Worm (Caenorhabditis elegans): Measurements from ENCODE around the gene clec-223.
A peak's percentile ranks its signal among the peaks of the same experiment; 100 is the strongest.
"Not testable (repeated sequence)": the region's sequence is repeated elsewhere in the genome, so short reads cannot be mapped to it uniquely, and the experiment has no call there.

The clec-223 gene

ce11 chrV:11281414-11282209 is 8.7 kb downstream of the clec-223 start:
- TF ChIP-seq unc-55 (GFP tag; optimal IDR thresholded peaks at IDR 0.05), result peak; percentile 11
- TF ChIP-seq sma-9 (GFP tag; optimal IDR thresholded peaks at IDR 0.05), result peak; percentile 30
- no peak for TF ChIP-seq sma-9 (tag; optimal IDR thresholded peaks at IDR 0.05)
- peak in 1 of 2 experiments; percentile 25 for TF ChIP-seq lsy-2 (tag; optimal IDR thresholded peaks at IDR 0.05)
- no peak for TF ChIP-seq crh-2 (tag; optimal IDR thresholded peaks at IDR 0.05)
- peak; percentile 26 for TF ChIP-seq C34F6.9 (tag; optimal IDR thresholded peaks at IDR 0.05)
- peak; percentile 5 for TF ChIP-seq nhr-21 (tag; optimal IDR thresholded peaks at IDR 0.05)
- TF ChIP-seq nhr-11 (tag; optimal IDR thresholded peaks at IDR 0.05), result no peak
- no peak for TF ChIP-seq nhr-77 (tag; optimal IDR thresholded peaks at IDR 0.05)

ce11 chrV:11282272-11282671 is 9.3 kb downstream of the clec-223 start, which contains the start of gene gly-20:
gly-20 (plus strand) TSS chrV:11282572.
- no peak for TF ChIP-seq unc-39 (tag; optimal IDR thresholded peaks at IDR 0.05)
- TF ChIP-seq ceh-16 (tag; optimal IDR thresholded peaks at IDR 0.05), result no peak
- no peak for TF ChIP-seq lsy-2 (tag; optimal IDR thresholded peaks at IDR 0.05)
- no peak for TF ChIP-seq nhr-23 (tag; optimal IDR thresholded peaks at IDR 0.05)

DNA sequence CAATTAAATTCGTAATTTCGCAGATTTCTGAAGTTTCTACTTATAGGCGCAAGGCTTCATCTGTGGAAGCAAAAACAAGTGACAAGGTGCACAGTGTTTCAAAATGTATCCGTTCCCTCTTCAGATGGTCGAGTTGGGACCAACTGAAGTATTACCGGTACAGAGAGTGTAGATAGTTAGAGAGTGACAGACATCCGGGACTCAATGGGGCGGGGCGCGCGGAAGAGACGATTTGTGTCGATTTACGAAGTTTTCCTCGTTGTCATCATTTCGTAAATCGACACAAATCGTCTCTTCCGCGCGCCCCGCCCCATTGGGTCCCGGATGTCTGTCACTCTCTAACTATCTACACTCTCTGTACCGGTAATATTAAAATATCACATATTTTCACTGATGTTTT is 13.2 kb downstream of the clec-223 start, which contains the start of gene C03E10.3:
C03E10.3 (plus strand) TSS at position 301 of the 400 bp plus-strand sequence.
- TF ChIP-seq egl-27, nhr-21, peb-1 (tag; optimal IDR thresholded peaks at IDR 0.05): not testable (repeated sequence)

- TF ChIP-seq ama-1 (optimal IDR thresholded peaks at IDR 0.05), result no peak
- no peak for TF ChIP-seq nhr-21 (tag; optimal IDR thresholded peaks at IDR 0.05)
- TF ChIP-seq nhr-129 (tag; optimal IDR thresholded peaks at IDR 0.05), result no peak
- TF ChIP-seq unc-62 (GFP tag; optimal IDR thresholded peaks at IDR 0.05), result no peak
- no peak for TF ChIP-seq lin-11 (tag; optimal IDR thresholded peaks at IDR 0.05)
- no peak for TF ChIP-seq crh-2 (tag; optimal IDR thresholded peaks at IDR 0.05)
- no peak for TF ChIP-seq mbf-1 (tag; optimal IDR thresholded peaks at IDR 0.05)
- no peak for TF ChIP-seq unc-39 (tag; optimal IDR thresholded peaks at IDR 0.05)
- no peak for TF ChIP-seq snpc-4 (tag; optimal IDR thresholded peaks at IDR 0.05)
- TF ChIP-seq aly-2 (tag; optimal IDR thresholded peaks at IDR 0.05), result no peak
- no peak for TF ChIP-seq C34F6.9 (tag; optimal IDR thresholded peaks at IDR 0.05)
- TF ChIP-seq lin-13 (GFP tag; optimal IDR thresholded peaks at IDR 0.05), result no peak
- TF ChIP-seq nhr-25 (tag; optimal IDR thresholded peaks at IDR 0.05), result no peak
- TF ChIP-seq ceh-16 (tag; optimal IDR thresholded peaks at IDR 0.05), result no peak
- no peak for TF ChIP-seq nhr-23 (tag; optimal IDR thresholded peaks at IDR 0.05)
- TF ChIP-seq gmeb-1 (tag; optimal IDR thresholded peaks at IDR 0.05), result no peak
These were observed 17.9 kb downstream of the clec-223 start, which contains the start of gene C03E10.1 for ce11 chrV:11290888-11291287. C03E10.1 (plus strand) TSS chrV:11291188.

ce11 chrV:11292682-11293081 is 19.7 kb downstream of the clec-223 start:
- TF ChIP-seq snpc-4 (tag; optimal IDR thresholded peaks at IDR 0.05), result no peak

ce11 chrV:11294393-11294792 is 21.4 kb downstream of the clec-223 start, which contains the start of gene T03F7.6:
T03F7.6 (plus strand) TSS chrV:11294693.
- TF ChIP-seq F13H6.1 (tag; optimal IDR thresholded peaks at IDR 0.05) (no peak), unc-39 (tag; optimal IDR thresholded peaks at IDR 0.05) (no peak), sma-9 (GFP tag; optimal IDR thresholded peaks at IDR 0.05) (no peak), sma-9 (tag; optimal IDR thresholded peaks at IDR 0.05) (no peak), elt-1 (tag; optimal IDR thresholded peaks at IDR 0.05) (no peak), lin-39 (tag; optimal IDR thresholded peaks at IDR 0.05) (no peak)

DNA sequence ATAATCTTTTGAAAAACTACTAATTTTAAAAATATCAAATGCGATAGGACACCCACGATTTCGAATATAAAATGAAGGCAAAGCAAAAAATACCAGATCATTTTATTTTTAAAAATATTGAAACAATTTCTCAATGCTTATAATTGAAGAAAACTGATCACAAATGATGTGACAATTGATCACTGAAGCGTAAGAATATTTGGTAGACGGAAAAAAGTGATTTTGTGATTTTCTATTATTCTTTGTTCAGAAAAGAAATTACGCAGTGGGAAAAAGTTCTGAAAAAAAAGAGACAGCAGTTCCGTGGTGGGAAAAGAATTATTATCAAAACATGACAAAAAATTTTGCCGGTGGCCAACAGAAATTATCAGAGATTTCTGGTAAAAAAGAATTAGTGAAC is 25.7 kb downstream of the clec-223 start, which contains the start of gene T03F7.5:
T03F7.5 (minus strand) TSS at position 101 of the 400 bp plus-strand sequence.
- TF ChIP-seq nhr-10 (tag; optimal IDR thresholded peaks at IDR 0.05), result no peak
- TF ChIP-seq lin-13 (GFP tag; optimal IDR thresholded peaks at IDR 0.05), result no peak
- TF ChIP-seq nhr-25 (tag; optimal IDR thresholded peaks at IDR 0.05), result no peak
- TF ChIP-seq peb-1 (tag; optimal IDR thresholded peaks at IDR 0.05), result no peak
- no peak for TF ChIP-seq alr-1 (tag; optimal IDR thresholded peaks at IDR 0.05)
- no peak for TF ChIP-seq crh-2 (tag; optimal IDR thresholded peaks at IDR 0.05)
- TF ChIP-seq fos-1 (tag; optimal IDR thresholded peaks at IDR 0.05), result no peak
- TF ChIP-seq Y55F3AM.14 (GFP tag; optimal IDR thresholded peaks at IDR 0.05), result no peak
- no peak for TF ChIP-seq sma-3 (GFP tag; optimal IDR thresholded peaks at IDR 0.05)
- TF ChIP-seq skn-1 (tag; optimal IDR thresholded peaks at IDR 0.05), result no peak
- TF ChIP-seq ztf-4 (tag; optimal IDR thresholded peaks at IDR 0.05), result no peak
- TF ChIP-seq aly-2 (tag; optimal IDR thresholded peaks at IDR 0.05), result no peak
- TF ChIP-seq unc-55 (GFP tag; optimal IDR thresholded peaks at IDR 0.05), result no peak
